Worm (Caenorhabditis elegans): Measurements from ENCODE around the gene Y39G8B.7.

DNA sequence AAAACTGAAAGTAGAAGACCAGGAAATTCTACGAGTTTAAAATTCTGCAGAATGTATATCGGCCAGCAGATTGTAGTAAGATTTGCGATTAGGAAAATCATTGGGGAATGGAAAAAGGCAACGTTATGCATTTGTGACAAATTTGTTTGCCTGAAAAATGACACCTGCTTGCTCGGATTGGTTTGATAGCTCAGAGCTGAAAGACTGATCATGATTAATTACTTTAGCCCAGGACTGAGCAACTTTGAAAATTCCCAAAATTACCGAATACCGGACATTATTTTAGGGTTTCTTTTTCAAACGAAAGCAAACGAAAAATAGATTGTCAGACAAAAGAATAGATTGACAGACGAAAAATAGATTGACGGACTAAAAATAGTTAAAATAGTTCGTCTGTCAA lies 10.3 kb downstream of the Y39G8B.7 start, which contains the start of gene sre-47:
- TF ChIP-seq unc-62 (GFP tag; optimal IDR thresholded peaks at IDR 0.05) (no peak), pha-4 (tag; optimal IDR thresholded peaks at IDR 0.05) (no peak)

Measured in whole organism, L3 larva.